Worm (Caenorhabditis elegans) whole organism, mixed stage, embryonic: ENCODE measurements around the gene str-230.

ENCODE experiments used
- M03D4.4 ChIP-seq: sonication (generic microtip); optimal IDR thresholded peaks from 2 replicates; lab custom pipeline; 2017; ENCODE audit warnings: mild to moderate bottlenecking, missing genetic modification characterization, missing compliant biosample characterization
- elt-3 ChIP-seq: fragments of 150-350 bp; optimal IDR thresholded peaks from 2 replicates; lab custom pipeline; 2014; ENCODE audit warnings: missing biosample characterization, missing genetic modification characterization
- mab-5 ChIP-seq: fragments of 150-350 bp; optimal IDR thresholded peaks from 2 replicates; lab custom pipeline; 2014; ENCODE audit warnings: missing biosample characterization, missing genetic modification characterization
- mep-1 ChIP-seq: fragments of 150-350 bp; optimal IDR thresholded peaks from 2 replicates; lab custom pipeline; 2017; ENCODE audit warnings: missing biosample characterization, missing genetic modification reagents, missing genetic modification characterization, inconsistent platforms
- nhr-12 ChIP-seq: fragments of 150-350 bp; optimal IDR thresholded peaks from 2 replicates; lab custom pipeline; 2014; ENCODE audit warnings: missing biosample characterization, missing genetic modification characterization
- sptf-1 ChIP-seq: sonication (generic microtip); optimal IDR thresholded peaks from 2 replicates; lab custom pipeline; 2017; ENCODE audit warnings: mild to moderate bottlenecking, missing genetic modification characterization, moderate library complexity, missing compliant biosample characterization

- TF ChIP-seq mep-1 (no peak), elt-3 (tag; lab: Kevin White, UChicago) (no peak), mab-5 (tag; lab: Kevin White, UChicago) (no peak), M03D4.4 (no peak), sptf-1 (tag; lab: Kevin White, UChicago) (no peak), nhr-12 (tag; lab: Kevin White, UChicago) (no peak)
Measured at ce11 chrV:14175216-14175615, 35.4 kb downstream of the str-230 start, which contains the start of gene cest-2.2.
